Fruit fly (Drosophila melanogaster): ENCODE data around the gene CG31010.
A peak's percentile ranks its signal among the peaks of the same experiment; 100 is the strongest.

The CG31010 gene

dm6 chr3R:30706021-30706420 lies at the start of gene CG31010:
Gene CG31010 (minus strand): TSS chr3R:30706121.
- TF ChIP-seq Myc (optimal IDR thresholded peaks at IDR 0.05) (no peak), dsf (GFP tag; optimal IDR thresholded peaks at IDR 0.05; ENCODE audit: borderline replicate concordance) (no peak), pan (optimal IDR thresholded peaks at IDR 0.05) (no peak), jim (GFP tag; optimal IDR thresholded peaks at IDR 0.05) (no peak), Hnf4 (GFP tag; optimal IDR thresholded peaks at IDR 0.05) (no peak), br (GFP tag; optimal IDR thresholded peaks at IDR 0.05) (no peak), Hr83 (GFP tag; optimal IDR thresholded peaks at IDR 0.05; ENCODE audit: poor library complexity, severe bottlenecking) (no peak)

DNA sequence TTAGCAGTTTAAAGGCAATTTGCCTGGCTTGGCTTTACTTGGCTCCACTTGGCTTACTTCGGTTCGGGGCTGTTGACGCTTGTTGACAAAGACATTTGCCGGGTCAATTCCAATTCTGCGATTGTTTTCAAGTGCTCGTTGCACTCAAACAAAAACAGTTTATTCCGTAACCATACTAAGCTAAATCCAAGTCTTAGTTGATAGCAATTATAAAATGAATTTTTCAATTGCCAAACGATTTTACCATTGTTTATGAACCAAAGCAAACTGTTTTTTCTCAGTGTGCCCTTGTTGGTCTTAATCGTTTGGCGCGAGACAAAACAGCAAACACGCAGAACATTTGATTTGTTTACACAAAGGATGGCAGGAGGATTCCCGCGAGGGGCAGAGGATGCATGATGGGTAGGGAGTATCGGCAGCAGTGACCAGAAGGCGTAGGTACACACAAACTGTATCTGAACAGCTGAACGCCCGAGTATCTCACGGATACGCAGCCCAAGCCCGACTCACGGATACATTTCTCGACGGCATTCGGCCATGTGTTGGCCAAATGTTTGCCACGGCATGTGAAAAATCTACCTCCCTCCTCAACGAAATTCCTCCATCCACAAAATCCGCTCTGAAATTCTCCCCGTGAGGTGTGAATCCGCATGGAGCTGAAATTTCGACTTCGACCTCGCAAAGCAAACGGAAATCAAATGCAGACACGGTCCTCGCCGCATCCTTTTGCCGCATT lies 48.7 kb upstream of the CG31010 start:
- TF ChIP-seq Hr83 (GFP tag; optimal IDR thresholded peaks at IDR 0.05; ENCODE audit: poor library complexity, severe bottlenecking) (no peak), CrebA (GFP tag; optimal IDR thresholded peaks at IDR 0.05; ENCODE audit: borderline replicate concordance) (no peak), dl (GFP tag; optimal IDR thresholded peaks at IDR 0.05; ENCODE audit: insufficient read depth in 1 of 2, partially characterized antibody in 2 of 2) (no peak), psq (GFP tag; optimal IDR thresholded peaks at IDR 0.05) (no peak), br (GFP tag; optimal IDR thresholded peaks at IDR 0.05) (no peak), CG32264 (GFP tag; optimal IDR thresholded peaks at IDR 0.05) (no peak), jim (GFP tag; optimal IDR thresholded peaks at IDR 0.05) (no peak), tai (GFP tag; optimal IDR thresholded peaks at IDR 0.05) (no peak), Rel (GFP tag; optimal IDR thresholded peaks at IDR 0.05) (no peak), Rel (tag; optimal IDR thresholded peaks at IDR 0.05) (no peak)

DNA sequence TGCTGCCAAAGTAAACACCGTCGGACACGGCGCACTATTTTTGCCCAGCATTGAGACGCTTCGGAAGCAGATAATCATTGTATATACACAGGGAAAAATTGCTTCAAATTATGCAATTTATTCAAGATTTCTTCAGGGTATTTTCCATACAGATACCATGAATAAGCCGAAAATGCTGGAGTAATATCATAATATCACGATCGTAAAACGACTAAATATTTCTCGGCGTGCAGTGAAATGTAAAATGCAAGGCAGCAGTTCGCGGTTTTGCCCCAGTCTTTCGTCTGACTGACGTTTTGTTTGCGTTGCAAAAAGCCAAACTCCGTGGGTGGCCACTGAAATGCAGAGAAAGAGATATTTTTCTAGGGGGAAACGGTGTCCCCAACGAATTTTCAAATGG lies 45.0 kb upstream of the CG31010 start:
- TF ChIP-seq Dfd (GFP tag; optimal IDR thresholded peaks at IDR 0.05) (no peak), Mio (GFP tag; optimal IDR thresholded peaks at IDR 0.05) (no peak), OdsH (GFP tag; optimal IDR thresholded peaks at IDR 0.05) (no peak), GATAd (GFP tag; optimal IDR thresholded peaks at IDR 0.05) (no peak), CG32264 (GFP tag; optimal IDR thresholded peaks at IDR 0.05) (no peak), psq (GFP tag; optimal IDR thresholded peaks at IDR 0.05) (no peak), dl (GFP tag; optimal IDR thresholded peaks at IDR 0.05; ENCODE audit: insufficient read depth in 1 of 2, partially characterized antibody in 2 of 2) (no peak), h (GFP tag; optimal IDR thresholded peaks at IDR 0.05) (no peak), sv (GFP tag; optimal IDR thresholded peaks at IDR 0.05) (no peak), Hr83 (GFP tag; optimal IDR thresholded peaks at IDR 0.05; ENCODE audit: poor library complexity, severe bottlenecking) (no peak), rgr (GFP tag; optimal IDR thresholded peaks at IDR 0.05) (no peak), Dif (GFP tag; optimal IDR thresholded peaks at IDR 0.05; ENCODE audit: partially characterized antibody) (no peak), tai (GFP tag; optimal IDR thresholded peaks at IDR 0.05) (no peak), Myc (optimal IDR thresholded peaks at IDR 0.05) (no peak), jim (GFP tag; optimal IDR thresholded peaks at IDR 0.05) (no peak), br (GFP tag; optimal IDR thresholded peaks at IDR 0.05) (no peak), Abd-B (GFP tag; optimal IDR thresholded peaks at IDR 0.05) (no peak)

DNA sequence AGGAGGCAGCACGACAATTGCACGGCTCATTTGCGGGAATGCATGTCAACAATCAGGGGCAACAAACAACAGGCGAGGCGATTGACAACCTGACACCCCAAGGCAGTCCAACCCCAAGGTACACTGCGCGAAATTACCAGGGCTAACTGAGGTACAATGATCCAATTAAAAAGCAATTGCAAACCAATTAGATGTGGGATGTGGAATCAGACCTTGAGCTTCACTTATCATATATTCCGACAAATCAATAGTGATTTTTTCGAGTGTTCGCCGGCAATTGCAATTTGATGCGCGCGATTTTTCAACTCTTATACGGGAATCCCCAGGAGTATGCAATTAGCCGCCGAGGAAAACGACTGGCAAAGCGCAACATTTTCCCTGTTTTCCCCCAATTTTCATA lies 41.1 kb upstream of the CG31010 start:
- no peak for TF ChIP-seq Mio (GFP tag; optimal IDR thresholded peaks at IDR 0.05)
- peak; percentile 50 for TF ChIP-seq h (GFP tag; optimal IDR thresholded peaks at IDR 0.05)
- TF ChIP-seq usp (GFP tag; optimal IDR thresholded peaks at IDR 0.05) = no peak
- TF ChIP-seq rgr (GFP tag; optimal IDR thresholded peaks at IDR 0.05) = peak; percentile 30
- peak; percentile 31 for TF ChIP-seq ey (GFP tag; optimal IDR thresholded peaks at IDR 0.05)

DNA sequence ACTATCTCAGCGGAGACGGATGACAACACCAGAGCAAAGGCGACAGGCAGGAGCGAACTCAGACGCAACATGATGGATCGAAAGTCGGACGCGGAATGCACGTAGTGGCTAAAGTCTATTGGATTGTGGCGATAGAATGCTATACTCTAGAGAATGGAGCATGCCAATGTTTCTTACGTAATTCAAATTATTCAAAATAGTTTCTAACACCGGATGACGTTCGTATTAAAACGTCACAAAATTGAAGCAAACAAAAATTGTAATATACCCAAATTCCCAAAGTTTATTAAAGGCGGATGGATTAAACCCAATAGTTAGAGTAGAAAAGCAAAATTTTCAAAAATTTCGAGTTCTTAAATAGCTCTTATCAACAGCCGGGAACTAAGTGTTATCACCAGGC lies 40.3 kb upstream of the CG31010 start, which contains the start of gene Npc2h:
Gene Npc2h, minus strand, starts transcription at position 101 of the 400 bp plus-strand sequence.
- TF ChIP-seq brk (GFP tag; optimal IDR thresholded peaks at IDR 0.05) (no peak), tai (GFP tag; optimal IDR thresholded peaks at IDR 0.05) (no peak), CrebA (GFP tag; optimal IDR thresholded peaks at IDR 0.05; ENCODE audit: borderline replicate concordance) (no peak), usp (GFP tag; optimal IDR thresholded peaks at IDR 0.05) (no peak), psq (GFP tag; optimal IDR thresholded peaks at IDR 0.05) (no peak), pan (optimal IDR thresholded peaks at IDR 0.05) (no peak)

dm6 chr3R:30745104-30745503 lies 39.2 kb upstream of the CG31010 start, which contains the start of gene Npc2g:
Gene Npc2g (minus strand): TSS chr3R:30745263.
- TF ChIP-seq Mio (GFP tag; optimal IDR thresholded peaks at IDR 0.05) = no peak
- no peak for TF ChIP-seq Jra (GFP tag; optimal IDR thresholded peaks at IDR 0.05)
- no peak for TF ChIP-seq Dfd (GFP tag; optimal IDR thresholded peaks at IDR 0.05)
- TF ChIP-seq Sp1 (GFP tag; optimal IDR thresholded peaks at IDR 0.05) = no peak
- no peak for TF ChIP-seq jim (GFP tag; optimal IDR thresholded peaks at IDR 0.05)
- no peak for TF ChIP-seq sv (GFP tag; optimal IDR thresholded peaks at IDR 0.05)
- TF ChIP-seq CG9705 (GFP tag; optimal IDR thresholded peaks at IDR 0.05) = no peak
